Worm (Caenorhabditis elegans): ENCODE results near the gene srt-74.

ce11 chrV:14270729-14271128 lies 11.4 kb downstream of the srt-74 start, which contains the start of gene F40G12.5:
- TF ChIP-seq nhr-76 (tag; optimal IDR thresholded peaks at IDR 0.05) (no peak), nhr-25 (tag; optimal IDR thresholded peaks at IDR 0.05) (no peak), lin-39 (tag; optimal IDR thresholded peaks at IDR 0.05) (no peak), unc-62 (GFP tag; optimal IDR thresholded peaks at IDR 0.05) (no peak), zag-1 (tag; optimal IDR thresholded peaks at IDR 0.05) (no peak), pha-4 (tag; optimal IDR thresholded peaks at IDR 0.05) (no peak), ZK546.5 (tag; optimal IDR thresholded peaks at IDR 0.05) (no peak), egl-27 (tag; optimal IDR thresholded peaks at IDR 0.05) (no peak), tbx-2 (tag; optimal IDR thresholded peaks at IDR 0.05) (no peak)
